Worm (Caenorhabditis elegans): ENCODE measurements around the gene C16A11.3.
A peak's percentile ranks its signal among the peaks of the same experiment; 100 is the strongest.

C16A11.3 gene

DNA sequence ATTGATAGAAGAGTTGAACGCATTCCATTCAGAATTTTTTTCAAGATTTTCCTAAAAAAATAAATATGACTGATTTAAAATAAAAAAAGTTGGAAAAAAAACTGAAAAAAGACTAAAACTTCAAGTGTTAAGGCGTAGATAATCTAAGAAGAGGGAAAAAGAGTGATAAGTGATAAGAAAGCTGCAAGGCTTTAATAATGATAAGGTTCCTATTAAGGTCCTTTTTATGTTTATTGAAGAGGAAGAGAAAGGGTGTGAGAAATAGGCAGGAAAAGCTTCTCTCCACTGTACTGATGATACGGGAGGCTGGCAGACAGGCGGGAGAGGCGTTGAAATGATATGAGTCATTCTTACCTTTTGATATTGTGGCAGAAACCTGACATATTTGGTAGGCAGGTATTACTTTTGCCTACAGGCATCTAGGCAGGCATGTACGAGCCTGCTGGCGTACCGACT lies 25.6 kb upstream of the C16A11.3 start, which contains the start of gene mth-1:
Gene mth-1, minus strand, starts transcription at position 51 of the 456 bp plus-strand sequence.
- peak; percentile 68 for TF ChIP-seq fos-1 (tag; optimal IDR thresholded peaks at IDR 0.05)
- no peak for TF ChIP-seq C34F6.9 (tag; optimal IDR thresholded peaks at IDR 0.05)

- TF ChIP-seq nhr-21 (tag; optimal IDR thresholded peaks at IDR 0.05), result no peak
- TF ChIP-seq sma-3 (GFP tag; optimal IDR thresholded peaks at IDR 0.05), result no peak
Observed at ce11 chrII:4209071-4209747, 20.1 kb upstream of the C16A11.3 start, which contains the start of gene F31D5.6. Gene F31D5.6 (plus strand): TSS chrII:4209697.

DNA sequence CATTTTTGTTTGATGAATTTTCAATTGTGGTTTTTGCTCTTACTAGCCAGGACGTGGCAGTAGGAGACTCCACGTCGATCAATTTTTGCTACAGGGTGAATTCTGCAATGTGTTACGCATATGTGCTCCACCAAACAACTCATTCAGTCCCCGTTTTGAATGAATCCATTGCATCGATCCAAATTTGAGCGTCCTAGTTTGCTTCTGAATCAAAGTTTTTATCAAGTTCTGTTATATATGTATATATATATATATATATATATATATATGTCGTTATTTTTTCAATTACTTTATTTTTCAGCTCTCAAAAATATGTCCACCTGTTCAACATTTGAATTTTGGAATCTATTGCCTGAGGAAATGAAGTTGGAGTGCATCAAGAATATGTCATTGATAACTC lies 18.2 kb upstream of the C16A11.3 start, which contains the start of gene F31D5.7:
Gene F31D5.7, plus strand, starts transcription at position 301 of the 400 bp plus-strand sequence.
- TF ChIP-seq ztf-11 (tag; optimal IDR thresholded peaks at IDR 0.05) (no peak), alr-1 (tag; optimal IDR thresholded peaks at IDR 0.05) (no peak), ztf-4 (tag; optimal IDR thresholded peaks at IDR 0.05) (no peak), ztf-1 (GFP tag; conservative IDR thresholded peaks at IDR 0.05) (no peak), nhr-23 (tag; optimal IDR thresholded peaks at IDR 0.05) (no peak), lsy-2 (tag; optimal IDR thresholded peaks at IDR 0.05) (no peak), ceh-16 (tag; optimal IDR thresholded peaks at IDR 0.05) (no peak), ZK546.5 (tag; optimal IDR thresholded peaks at IDR 0.05) (no peak), fos-1 (tag; optimal IDR thresholded peaks at IDR 0.05) (no peak), unc-55 (GFP tag; optimal IDR thresholded peaks at IDR 0.05) (no peak), egl-27 (tag; optimal IDR thresholded peaks at IDR 0.05) (no peak), nhr-12 (tag; optimal IDR thresholded peaks at IDR 0.05) (no peak)

- TF ChIP-seq lin-13 (GFP tag; optimal IDR thresholded peaks at IDR 0.05) (no peak), fos-1 (tag; optimal IDR thresholded peaks at IDR 0.05) (no peak), aly-2 (tag; optimal IDR thresholded peaks at IDR 0.05) (no peak), ztf-11 (tag; optimal IDR thresholded peaks at IDR 0.05) (no peak), nhr-237 (tag; optimal IDR thresholded peaks at IDR 0.05) (no peak), ztf-4 (tag; optimal IDR thresholded peaks at IDR 0.05) (no peak), egl-27 (tag; optimal IDR thresholded peaks at IDR 0.05) (no peak), lin-11 (tag; optimal IDR thresholded peaks at IDR 0.05) (no peak), sem-4 (tag; optimal IDR thresholded peaks at IDR 0.05) (no peak), gmeb-1 (tag; optimal IDR thresholded peaks at IDR 0.05) (no peak), crh-2 (tag; optimal IDR thresholded peaks at IDR 0.05) (no peak), C34F6.9 (tag; optimal IDR thresholded peaks at IDR 0.05) (no peak), F13H6.1 (tag; optimal IDR thresholded peaks at IDR 0.05) (no peak), sma-3 (GFP tag; optimal IDR thresholded peaks at IDR 0.05) (no peak), unc-62 (GFP tag; optimal IDR thresholded peaks at IDR 0.05) (no peak), mdl-1 (tag; optimal IDR thresholded peaks at IDR 0.05) (no peak)
Observed at ce11 chrII:4215318-4215717, 14.0 kb upstream of the C16A11.3 start, which contains the start of gene F31D5.2. Gene F31D5.2 (plus strand): TSS chrII:4215618.

- TF ChIP-seq unc-39 (tag; optimal IDR thresholded peaks at IDR 0.05) (no peak), sma-9 (GFP tag; optimal IDR thresholded peaks at IDR 0.05) (no peak), sma-9 (tag; optimal IDR thresholded peaks at IDR 0.05) (no peak), mab-5 (tag; optimal IDR thresholded peaks at IDR 0.05) (no peak), zag-1 (tag; optimal IDR thresholded peaks at IDR 0.05) (no peak), mbf-1 (tag; optimal IDR thresholded peaks at IDR 0.05) (no peak), nhr-237 (tag; optimal IDR thresholded peaks at IDR 0.05) (no peak), Y55F3AM.14 (GFP tag; optimal IDR thresholded peaks at IDR 0.05) (no peak), ceh-16 (tag; optimal IDR thresholded peaks at IDR 0.05) (no peak), sma-3 (GFP tag; optimal IDR thresholded peaks at IDR 0.05) (no peak), ama-1 (optimal IDR thresholded peaks at IDR 0.05) (no peak), dmd-4 (tag; optimal IDR thresholded peaks at IDR 0.05) (no peak), ztf-1 (GFP tag; conservative IDR thresholded peaks at IDR 0.05) (no peak), peb-1 (tag; optimal IDR thresholded peaks at IDR 0.05) (no peak), mdl-1 (tag; optimal IDR thresholded peaks at IDR 0.05) (no peak), ztf-4 (tag; optimal IDR thresholded peaks at IDR 0.05) (no peak), nhr-23 (tag; optimal IDR thresholded peaks at IDR 0.05) (no peak), nhr-10 (tag; optimal IDR thresholded peaks at IDR 0.05) (no peak)
Observed at ce11 chrII:4219062-4219461, 10.3 kb upstream of the C16A11.3 start, which contains the start of gene F31D5.1. Gene F31D5.1 (plus strand): TSS chrII:4219362.
